Worm (Caenorhabditis elegans): Measurements from ENCODE around the gene C37C3.11.

The C37C3.11 gene

ce11 chrV:7864663-7865062 lies at the start of gene C37C3.11:
Gene C37C3.11, minus strand, starts transcription at chrV:7864763.
- TF ChIP-seq ama-1 (optimal IDR thresholded peaks at IDR 0.05) (no peak), sea-1 (GFP tag; conservative IDR thresholded peaks at IDR 0.05) (no peak), aly-1 (tag; optimal IDR thresholded peaks at IDR 0.05) (no peak)

- TF ChIP-seq B0310.2 (tag; optimal IDR thresholded peaks at IDR 0.05) (no peak), ceh-36 (tag; optimal IDR thresholded peaks at IDR 0.05) (no peak), sea-1 (GFP tag; conservative IDR thresholded peaks at IDR 0.05) (no peak), ceh-13 (GFP tag; optimal IDR thresholded peaks at IDR 0.05) (no peak), hmbx-1 (tag; optimal IDR thresholded peaks at IDR 0.05) (no peak), hmg-4 (GFP tag; optimal IDR thresholded peaks at IDR 0.05) (no peak), tra-4 (tag; optimal IDR thresholded peaks at IDR 0.05) (no peak), aly-1 (tag; optimal IDR thresholded peaks at IDR 0.05) (no peak), scrt-1 (GFP tag; IDR thresholded peaks at IDR 0.05) (no peak), ets-7 (tag; optimal IDR thresholded peaks at IDR 0.05) (no peak), pes-1 (GFP tag; IDR thresholded peaks at IDR 0.05) (no peak), hnd-1 (tag; optimal IDR thresholded peaks at IDR 0.05) (no peak)
Observed at ce11 chrV:7908431-7908830, 43.9 kb upstream of the C37C3.11 start.

- TF ChIP-seq ama-1 (optimal IDR thresholded peaks at IDR 0.05) = no peak
- no peak for TF ChIP-seq flt-1 (GFP tag; IDR thresholded peaks at IDR 0.05)
- TF ChIP-seq sea-1 (GFP tag; conservative IDR thresholded peaks at IDR 0.05) = no peak
- TF ChIP-seq hnd-1 (tag; optimal IDR thresholded peaks at IDR 0.05) = no peak
- no peak for TF ChIP-seq F13C5.2 (tag; optimal IDR thresholded peaks at IDR 0.05)
- no peak for TF ChIP-seq tra-4 (tag; optimal IDR thresholded peaks at IDR 0.05)
- no peak for TF ChIP-seq tbx-11 (GFP tag; IDR thresholded peaks at IDR 0.05)
- no peak for TF ChIP-seq ceh-36 (tag; optimal IDR thresholded peaks at IDR 0.05)
- TF ChIP-seq hmbx-1 (tag; optimal IDR thresholded peaks at IDR 0.05) = no peak
- TF ChIP-seq ets-7 (tag; optimal IDR thresholded peaks at IDR 0.05) = no peak
- TF ChIP-seq pes-1 (GFP tag; IDR thresholded peaks at IDR 0.05) = no peak
- no peak for TF ChIP-seq ceh-13 (GFP tag; optimal IDR thresholded peaks at IDR 0.05)
Observed at ce11 chrV:7904389-7904788, 39.8 kb upstream of the C37C3.11 start.

- TF ChIP-seq F13C5.2 (tag; optimal IDR thresholded peaks at IDR 0.05) (no peak), ama-1 (optimal IDR thresholded peaks at IDR 0.05) (no peak), tbx-11 (GFP tag; IDR thresholded peaks at IDR 0.05) (no peak), ets-7 (tag; optimal IDR thresholded peaks at IDR 0.05) (no peak), pes-1 (GFP tag; IDR thresholded peaks at IDR 0.05) (no peak), B0310.2 (tag; optimal IDR thresholded peaks at IDR 0.05) (no peak), hnd-1 (tag; optimal IDR thresholded peaks at IDR 0.05) (no peak), aly-1 (tag; optimal IDR thresholded peaks at IDR 0.05) (no peak), ceh-13 (GFP tag; optimal IDR thresholded peaks at IDR 0.05) (no peak), flt-1 (GFP tag; IDR thresholded peaks at IDR 0.05) (no peak), hmbx-1 (tag; optimal IDR thresholded peaks at IDR 0.05) (no peak), sea-1 (GFP tag; conservative IDR thresholded peaks at IDR 0.05) (no peak), scrt-1 (GFP tag; IDR thresholded peaks at IDR 0.05) (no peak), ceh-36 (tag; optimal IDR thresholded peaks at IDR 0.05) (no peak), hmg-4 (GFP tag; optimal IDR thresholded peaks at IDR 0.05) (no peak), tra-4 (tag; optimal IDR thresholded peaks at IDR 0.05) (no peak), tbx-37 (GFP tag; conservative IDR thresholded peaks at IDR 0.05) (no peak)
Observed at ce11 chrV:7901222-7901621, 36.7 kb upstream of the C37C3.11 start.

- no peak for TF ChIP-seq sea-1 (GFP tag; conservative IDR thresholded peaks at IDR 0.05)
- no peak for TF ChIP-seq ceh-36 (tag; optimal IDR thresholded peaks at IDR 0.05)
- TF ChIP-seq pes-1 (GFP tag; IDR thresholded peaks at IDR 0.05) = no peak
- no peak for TF ChIP-seq hmbx-1 (tag; optimal IDR thresholded peaks at IDR 0.05)
- TF ChIP-seq tra-4 (tag; optimal IDR thresholded peaks at IDR 0.05) = no peak
- no peak for TF ChIP-seq aly-1 (tag; optimal IDR thresholded peaks at IDR 0.05)
- no peak for TF ChIP-seq ets-7 (tag; optimal IDR thresholded peaks at IDR 0.05)
- TF ChIP-seq B0310.2 (tag; optimal IDR thresholded peaks at IDR 0.05) = no peak
- TF ChIP-seq tbx-37 (GFP tag; conservative IDR thresholded peaks at IDR 0.05) = no peak
- TF ChIP-seq flt-1 (GFP tag; IDR thresholded peaks at IDR 0.05) = no peak
- no peak for TF ChIP-seq F13C5.2 (tag; optimal IDR thresholded peaks at IDR 0.05)
- TF ChIP-seq hmg-4 (GFP tag; optimal IDR thresholded peaks at IDR 0.05) = no peak
- no peak for TF ChIP-seq ceh-13 (GFP tag; optimal IDR thresholded peaks at IDR 0.05)
Observed at ce11 chrV:7899761-7900160, 35.2 kb upstream of the C37C3.11 start, which contains the start of gene F40A3.7. Gene F40A3.7, minus strand, starts transcription at chrV:7899861.

- no peak for TF ChIP-seq F13C5.2 (tag; optimal IDR thresholded peaks at IDR 0.05)
- no peak for TF ChIP-seq tbx-37 (GFP tag; conservative IDR thresholded peaks at IDR 0.05)
- no peak for TF ChIP-seq ceh-13 (GFP tag; optimal IDR thresholded peaks at IDR 0.05)
- no peak for TF ChIP-seq hnd-1 (tag; optimal IDR thresholded peaks at IDR 0.05)
- TF ChIP-seq pes-1 (GFP tag; IDR thresholded peaks at IDR 0.05) = no peak
- TF ChIP-seq ets-7 (tag; optimal IDR thresholded peaks at IDR 0.05) = no peak
- no peak for TF ChIP-seq ama-1 (optimal IDR thresholded peaks at IDR 0.05)
- no peak for TF ChIP-seq hmg-4 (GFP tag; optimal IDR thresholded peaks at IDR 0.05)
- TF ChIP-seq hmbx-1 (tag; optimal IDR thresholded peaks at IDR 0.05) = no peak
- TF ChIP-seq scrt-1 (GFP tag; IDR thresholded peaks at IDR 0.05) = no peak
- no peak for TF ChIP-seq aly-1 (tag; optimal IDR thresholded peaks at IDR 0.05)
- no peak for TF ChIP-seq flt-1 (GFP tag; IDR thresholded peaks at IDR 0.05)
- no peak for TF ChIP-seq tbx-11 (GFP tag; IDR thresholded peaks at IDR 0.05)
- TF ChIP-seq ceh-36 (tag; optimal IDR thresholded peaks at IDR 0.05) = no peak
- TF ChIP-seq tra-4 (tag; optimal IDR thresholded peaks at IDR 0.05) = no peak
- TF ChIP-seq B0310.2 (tag; optimal IDR thresholded peaks at IDR 0.05) = no peak
- TF ChIP-seq sea-1 (GFP tag; conservative IDR thresholded peaks at IDR 0.05) = no peak
Observed at ce11 chrV:7893812-7894381, 29.3 kb upstream of the C37C3.11 start, which contains the start of gene F40A3.6. Gene F40A3.6, minus strand, starts transcription at chrV:7893862.

- TF ChIP-seq sea-1 (GFP tag; conservative IDR thresholded peaks at IDR 0.05) = no peak
- no peak for TF ChIP-seq aly-1 (tag; optimal IDR thresholded peaks at IDR 0.05)
- no peak for TF ChIP-seq F13C5.2 (tag; optimal IDR thresholded peaks at IDR 0.05)
- no peak for TF ChIP-seq hmbx-1 (tag; optimal IDR thresholded peaks at IDR 0.05)
- no peak for TF ChIP-seq scrt-1 (GFP tag; IDR thresholded peaks at IDR 0.05)
- TF ChIP-seq flt-1 (GFP tag; IDR thresholded peaks at IDR 0.05) = no peak
- TF ChIP-seq tbx-37 (GFP tag; conservative IDR thresholded peaks at IDR 0.05) = no peak
- no peak for TF ChIP-seq ceh-36 (tag; optimal IDR thresholded peaks at IDR 0.05)
- TF ChIP-seq B0310.2 (tag; optimal IDR thresholded peaks at IDR 0.05) = no peak
- TF ChIP-seq hnd-1 (tag; optimal IDR thresholded peaks at IDR 0.05) = no peak
- no peak for TF ChIP-seq ets-7 (tag; optimal IDR thresholded peaks at IDR 0.05)
- TF ChIP-seq tbx-11 (GFP tag; IDR thresholded peaks at IDR 0.05) = no peak
- TF ChIP-seq ceh-13 (GFP tag; optimal IDR thresholded peaks at IDR 0.05) = no peak
- TF ChIP-seq ama-1 (optimal IDR thresholded peaks at IDR 0.05) = no peak
- TF ChIP-seq tra-4 (tag; optimal IDR thresholded peaks at IDR 0.05) = no peak
- TF ChIP-seq hmg-4 (GFP tag; optimal IDR thresholded peaks at IDR 0.05) = no peak
Observed at ce11 chrV:7891230-7891629, 26.7 kb upstream of the C37C3.11 start, which contains the start of gene F40A3.1. Gene F40A3.1, plus strand, starts transcription at chrV:7891530.
